Fruit fly (Drosophila melanogaster) whole organism, embryonic: ENCODE results near the gene CG42699.

Experiments
- Abd-B ChIP-seq: fragments of 200-800 bp; sonication (Bioruptor generic); optimal IDR thresholded peaks from 2 replicates; lab custom pipeline; 2018; ENCODE audit warnings: missing biosample characterization, mild to moderate bottlenecking, missing genetic modification characterization, moderate library complexity
- Atf6 ChIP-seq: fragments of 200-800 bp; sonication (Bioruptor generic); IDR thresholded peaks from 2 replicates; pipeline ENCODE4 v1.3.6; 2022; ENCODE audit warnings: missing biosample characterization, missing genetic modification characterization
- CG11247 ChIP-seq: fragments of 200-800 bp; sonication (Bioruptor generic); IDR thresholded peaks from 2 replicates; pipeline ENCODE4 v1.3.6; 2022; ENCODE audit warnings: missing biosample characterization, missing genetic modification characterization
- CG12391 ChIP-seq: fragments of 200-800 bp; sonication (Bioruptor generic); optimal IDR thresholded peaks from 3 replicates; lab custom pipeline; 2018; ENCODE audit warnings: missing biosample characterization, mild to moderate bottlenecking, missing genetic modification characterization, moderate library complexity
- CG12942 ChIP-seq: fragments of 200-800 bp; sonication (Bioruptor generic); optimal IDR thresholded peaks from 3 replicates; lab custom pipeline; 2016; ENCODE audit warnings: missing biosample characterization, missing genetic modification characterization
- CG13894 ChIP-seq: fragments of 200-800 bp; sonication (Bioruptor generic); optimal IDR thresholded peaks from 3 replicates; lab custom pipeline; 2018; ENCODE audit warnings: missing biosample characterization, mild to moderate bottlenecking, missing genetic modification characterization, moderate library complexity
- CG17359 ChIP-seq: fragments of 200-800 bp; sonication (Bioruptor generic); optimal IDR thresholded peaks from 3 replicates; lab custom pipeline; 2018; ENCODE audit warnings: missing biosample characterization, mild to moderate bottlenecking, missing genetic modification characterization, moderate library complexity
- CG17612 ChIP-seq: fragments of 200-800 bp; sonication (Bioruptor generic); IDR thresholded peaks from 2 replicates; pipeline ENCODE4 v1.3.6; 2022; ENCODE audit warnings: missing biosample characterization, missing genetic modification characterization
- CG2875 ChIP-seq: fragments of 200-800 bp; sonication (Bioruptor generic); optimal IDR thresholded peaks from 2 replicates; lab custom pipeline; 2017; ENCODE audit warnings: missing biosample characterization, mild to moderate bottlenecking, missing genetic modification characterization, missing genetic modification reagents
- CG31441 ChIP-seq: fragments of 200-800 bp; sonication (Bioruptor generic); IDR thresholded peaks from 2 replicates; pipeline ENCODE4 v1.3.6; 2022; ENCODE audit warnings: missing biosample characterization, missing genetic modification characterization
- CG3407 ChIP-seq: fragments of 200-800 bp; sonication (Bioruptor generic); optimal IDR thresholded peaks from 2 replicates; lab custom pipeline; 2018; ENCODE audit warnings: missing biosample characterization, mild to moderate bottlenecking, missing genetic modification characterization
- CG34376 ChIP-seq: fragments of 200-800 bp; sonication (Bioruptor generic); optimal IDR thresholded peaks from 2 replicates; lab custom pipeline; 2018; ENCODE audit warnings: missing biosample characterization, mild to moderate bottlenecking, missing genetic modification characterization
- CG4328 ChIP-seq: fragments of 200-800 bp; sonication (Bioruptor generic); optimal IDR thresholded peaks from 3 replicates; lab custom pipeline; 2017; ENCODE audit warnings: missing biosample characterization, missing genetic modification reagents, missing genetic modification characterization
- CG7357 ChIP-seq: fragments of 200-800 bp; sonication (Bioruptor generic); IDR thresholded peaks from 3 replicates; pipeline ENCODE4 v1.3.6; 2022; ENCODE audit warnings: missing biosample characterization, missing genetic modification characterization
- CG7786 ChIP-seq: fragments of 200-800 bp; sonication (Bioruptor generic); optimal IDR thresholded peaks from 2 replicates; lab custom pipeline; 2016; ENCODE audit warnings: missing biosample characterization, missing genetic modification characterization
- CG8290 ChIP-seq, 3 experiments: fragments of 200-800 bp; sonication (Bioruptor generic); optimal IDR thresholded peaks; 2 replicates each; lab custom pipeline; 2016 to 2019; ENCODE audit warnings: missing biosample characterization in 3 of 3, missing genetic modification characterization in 3 of 3, mild to moderate bottlenecking in 2 of 3, moderate library complexity in 1 of 3
- CG8359 ChIP-seq: fragments of 200-800 bp; sonication (Bioruptor generic); optimal IDR thresholded peaks from 2 replicates; lab custom pipeline; 2017; ENCODE audit warnings: missing biosample characterization, mild to moderate bottlenecking, missing genetic modification characterization, borderline replicate concordance
- CG9437 ChIP-seq: fragments of 200-800 bp; sonication (Bioruptor generic); optimal IDR thresholded peaks from 2 replicates; lab custom pipeline; 2018; ENCODE audit warnings: missing biosample characterization, mild to moderate bottlenecking, missing genetic modification characterization
- CHES-1-like ChIP-seq: fragments of 200-800 bp; sonication (Bioruptor generic); optimal IDR thresholded peaks from 2 replicates; lab custom pipeline; 2016; ENCODE audit warnings: missing biosample characterization, missing genetic modification characterization
- Dfd ChIP-seq, 2 experiments: fragments of >200 bp; optimal IDR thresholded peaks; 2 replicates each; lab custom pipeline; 2017; ENCODE audit warnings: missing biosample characterization in 2 of 2, missing genetic modification characterization in 2 of 2
- Doc2 ChIP-seq: fragments of 200-800 bp; sonication (Bioruptor generic); IDR thresholded peaks from 2 replicates; pipeline ENCODE4 v1.3.6; 2022; ENCODE audit warnings: missing biosample characterization, missing genetic modification characterization
- HLH54F ChIP-seq: fragments of 200-800 bp; sonication (Bioruptor generic); optimal IDR thresholded peaks from 3 replicates; lab custom pipeline; 2016; ENCODE audit warnings: missing biosample characterization, missing genetic modification characterization
- Hsf ChIP-seq: fragments of 200-800 bp; sonication (Bioruptor generic); optimal IDR thresholded peaks from 3 replicates; lab custom pipeline; 2016; ENCODE audit warnings: missing biosample characterization, missing genetic modification characterization
- Mrtf ChIP-seq: fragments of 200-800 bp; sonication (Bioruptor generic); IDR thresholded peaks from 3 replicates; pipeline ENCODE4 v1.3.6; 2022; ENCODE audit warnings: missing biosample characterization, missing genetic modification characterization
- NK7.1 ChIP-seq: fragments of 200-800 bp; sonication (Bioruptor generic); optimal IDR thresholded peaks from 3 replicates; lab custom pipeline; 2016; ENCODE audit warnings: missing biosample characterization, missing genetic modification characterization
- Nf-YB ChIP-seq: fragments of 200-800 bp; sonication (Bioruptor generic); optimal IDR thresholded peaks from 3 replicates; lab custom pipeline; 2019; ENCODE audit warnings: missing biosample characterization, mild to moderate bottlenecking, missing genetic modification characterization, moderate library complexity
- Oaz ChIP-seq: fragments of 200-800 bp; sonication (Bioruptor generic); IDR thresholded peaks from 2 replicates; pipeline ENCODE4 v1.3.6; 2022; ENCODE audit warnings: missing biosample characterization, missing genetic modification characterization
- Oli ChIP-seq: fragments of 200-800 bp; sonication (Bioruptor generic); optimal IDR thresholded peaks from 2 replicates; lab custom pipeline; 2018; ENCODE audit warnings: missing biosample characterization, mild to moderate bottlenecking, missing genetic modification characterization, moderate library complexity
- Taf1 ChIP-seq: fragments of 200-800 bp; sonication (Bioruptor generic); IDR thresholded peaks from 2 replicates; pipeline ENCODE4 v1.3.6; 2022; ENCODE audit warnings: missing biosample characterization, missing genetic modification characterization
- Vsx1 ChIP-seq: fragments of 200-800 bp; sonication (Bioruptor generic); optimal IDR thresholded peaks from 2 replicates; lab custom pipeline; 2017; ENCODE audit warnings: missing biosample characterization, mild to moderate bottlenecking, missing genetic modification characterization, missing genetic modification reagents
- ara ChIP-seq: fragments of 200-800 bp; sonication (Bioruptor generic); IDR thresholded peaks from 2 replicates; pipeline ENCODE4 v1.3.6; 2022; ENCODE audit warnings: missing biosample characterization, missing genetic modification characterization
- croc ChIP-seq: fragments of 200-800 bp; sonication (Bioruptor generic); conservative IDR thresholded peaks from 3 replicates; pipeline ENCODE4 v1.3.6; 2022; ENCODE audit warnings: missing biosample characterization, missing genetic modification characterization
- crol ChIP-seq: fragments of 200-800 bp; sonication (Bioruptor generic); IDR thresholded peaks from 2 replicates; pipeline ENCODE4 v1.3.6; 2022; ENCODE audit warnings: missing biosample characterization, missing genetic modification characterization
- crp ChIP-seq, 2 experiments: fragments of 200-800 bp; sonication (Bioruptor generic); optimal IDR thresholded peaks; 2 replicates in 1 of 2; 3 replicates in 1 of 2; lab custom pipeline; 2017; ENCODE audit warnings: missing biosample characterization in 2 of 2, missing genetic modification characterization in 2 of 2, mild to moderate bottlenecking in 1 of 2, moderate library complexity in 1 of 2
- disco-r ChIP-seq: fragments of 200-800 bp; sonication (Bioruptor generic); optimal IDR thresholded peaks from 2 replicates; lab custom pipeline; 2016; ENCODE audit warnings: missing biosample characterization, missing genetic modification characterization
- eve ChIP-seq, 2 experiments: fragments of >200 bp; optimal IDR thresholded peaks; 2 replicates each; lab custom pipeline; 2017; ENCODE audit warnings: missing biosample characterization in 2 of 2, missing genetic modification characterization in 2 of 2
- ewg ChIP-seq: fragments of 200-800 bp; sonication (Bioruptor generic); optimal IDR thresholded peaks from 3 replicates; lab custom pipeline; 2017; ENCODE audit warnings: mild to moderate bottlenecking, missing biosample characterization, missing genetic modification reagents, missing genetic modification characterization
- ind ChIP-seq: fragments of 200-800 bp; sonication (Bioruptor generic); optimal IDR thresholded peaks from 3 replicates; lab custom pipeline; 2016; ENCODE audit warnings: missing biosample characterization, missing genetic modification characterization
- kah ChIP-seq: fragments of 200-800 bp; sonication (Bioruptor generic); optimal IDR thresholded peaks from 2 replicates; lab custom pipeline; 2018; ENCODE audit warnings: missing biosample characterization, mild to moderate bottlenecking, missing genetic modification characterization
- kay ChIP-seq: fragments of 200-800 bp; sonication (Bioruptor generic); optimal IDR thresholded peaks from 2 replicates; lab custom pipeline; 2016; ENCODE audit warnings: missing biosample characterization, missing genetic modification characterization
- nau ChIP-seq: fragments of 200-800 bp; sonication (Bioruptor generic); optimal IDR thresholded peaks from 3 replicates; lab custom pipeline; 2017; ENCODE audit warnings: missing biosample characterization, mild to moderate bottlenecking, missing genetic modification characterization, missing genetic modification reagents
- nerfin-2 ChIP-seq: fragments of 200-800 bp; sonication (Bioruptor generic); IDR thresholded peaks from 2 replicates; pipeline ENCODE4 v1.3.6; 2022; ENCODE audit warnings: missing biosample characterization, missing genetic modification characterization; ENCODE audit not compliant: partially characterized antibody
- pb ChIP-seq: fragments of 200-800 bp; sonication (Bioruptor generic); optimal IDR thresholded peaks from 3 replicates; lab custom pipeline; 2016; ENCODE audit warnings: missing biosample characterization, missing genetic modification characterization
- rib ChIP-seq: fragments of 200-800 bp; sonication (Bioruptor generic); IDR thresholded peaks from 2 replicates; pipeline ENCODE4 v1.3.6; 2022; ENCODE audit warnings: missing biosample characterization, missing genetic modification characterization
- ro ChIP-seq: fragments of 200-800 bp; sonication (Bioruptor generic); IDR thresholded peaks from 2 replicates; pipeline ENCODE4 v1.3.6; 2022; ENCODE audit warnings: missing biosample characterization, missing genetic modification characterization
- stwl ChIP-seq: fragments of 200-800 bp; sonication (Bioruptor generic); optimal IDR thresholded peaks from 3 replicates; lab custom pipeline; 2018; ENCODE audit warnings: missing biosample characterization, mild to moderate bottlenecking, missing genetic modification characterization, moderate library complexity
- tx ChIP-seq: fragments of 200-800 bp; sonication (Bioruptor generic); optimal IDR thresholded peaks from 2 replicates; lab custom pipeline; 2016; ENCODE audit warnings: missing biosample characterization, missing genetic modification characterization
- unc-4 ChIP-seq: fragments of 200-800 bp; sonication (Bioruptor generic); IDR thresholded peaks from 2 replicates; pipeline ENCODE4 v1.3.6; 2022; ENCODE audit warnings: missing biosample characterization, missing genetic modification characterization; ENCODE audit not compliant: partially characterized antibody

The CG42699 gene

DNA sequence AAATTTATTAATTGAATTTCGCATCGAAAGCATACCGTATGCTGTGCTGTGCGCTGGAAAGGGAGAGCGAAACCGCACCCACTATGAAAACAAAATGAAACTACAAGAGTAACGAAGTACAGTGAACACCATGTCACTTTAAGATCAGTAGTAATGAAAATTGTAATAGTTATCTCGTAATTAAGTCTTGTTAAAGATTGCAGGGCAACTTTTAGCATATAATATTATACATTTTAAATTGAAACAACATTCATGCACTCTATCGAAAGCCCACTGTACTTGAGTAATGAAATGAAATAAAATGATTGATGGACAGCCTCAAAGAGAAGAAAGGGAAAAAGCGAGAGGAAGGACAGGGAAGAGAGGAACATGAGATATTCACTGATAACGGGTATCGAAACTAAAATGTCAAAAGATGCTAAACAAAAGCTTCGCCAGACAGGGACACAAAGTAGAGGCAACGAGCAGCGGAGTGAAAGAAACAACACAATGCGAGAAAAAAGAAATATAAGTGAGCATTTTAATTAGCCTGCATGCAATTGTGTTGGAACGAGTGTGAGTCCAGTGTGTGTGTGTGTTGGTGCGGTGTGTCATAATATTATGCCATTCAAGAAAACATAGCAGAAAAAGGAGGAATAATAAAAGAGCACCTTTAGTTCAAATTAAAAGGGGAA, 28.9 kb upstream of the CG42699 start (continued):
- TF ChIP-seq ewg (GFP tag; lab: Kevin White, UChicago) = peak; percentile 47
- no peak for TF ChIP-seq Doc2 (GFP tag; lab: Robert Waterston, UW)
- 0 out of 2 replicates have a peak, but pooled peaks have one; percentile 19 for TF ChIP-seq Oaz (GFP tag; lab: Robert Waterston, UW)
- TF ChIP-seq CG7357 (GFP tag; lab: Robert Waterston, UW) = peak; percentile 61; the same call in 1 of the 3 replicates
- TF ChIP-seq CG4328 (GFP tag; lab: Kevin White, UChicago) = no peak
- no peak for TF ChIP-seq eve (GFP tag; optimal IDR thresholded peaks at IDR 0.05; lab: Kevin White, UChicago)
- TF ChIP-seq CG8290 (GFP tag; optimal IDR thresholded peaks at IDR 0.05; lab: Kevin White, UChicago) = peak; percentile 3
- peak in 1 of 2 experiments; percentile 85 for TF ChIP-seq CG8290 (tag; optimal IDR thresholded peaks at IDR 0.05; lab: Kevin White, UChicago)
- TF ChIP-seq ind = peak; percentile 77
- TF ChIP-seq disco-r (GFP tag; lab: Kevin White, UChicago) = no peak
- TF ChIP-seq ara = peak; percentile 77
- peak; percentile 21 for TF ChIP-seq CG8359 (GFP tag; lab: Kevin White, UChicago)
- 0 out of 2 replicates have a peak, but pooled peaks have one; percentile 14 for TF ChIP-seq Taf1 (GFP tag; lab: Robert Waterston, UW)
- TF ChIP-seq kay (GFP tag; lab: Kevin White, UChicago) = peak; percentile 33
- peak; percentile 80 for TF ChIP-seq CG12391 (tag; lab: Kevin White, UChicago)
- TF ChIP-seq CG13894 (tag; lab: Kevin White, UChicago) = peak; percentile 23
- TF ChIP-seq crp (GFP tag; optimal IDR thresholded peaks at IDR 0.05; lab: Kevin White, UChicago) = no peak
- peak; percentile 82 for TF ChIP-seq CG17359
- TF ChIP-seq Dfd (GFP tag; optimal IDR thresholded peaks at IDR 0.05; lab: Kevin White, UChicago) = no peak
- TF ChIP-seq CG17612 (GFP tag; lab: Robert Waterston, UW) = peak; percentile 15; the same call in 1 of the 2 replicates
- 0 out of 2 replicates have a peak, but pooled peaks have one; percentile 13 for TF ChIP-seq ro
- peak; percentile 65 for TF ChIP-seq Atf6
- peak; percentile 65 for TF ChIP-seq croc (GFP tag; lab: Robert Waterston, UW)
- peak; percentile 37 for TF ChIP-seq CHES-1-like
- TF ChIP-seq Vsx1 (GFP tag; lab: Kevin White, UChicago) = peak; percentile 25
- peak; percentile 31 for TF ChIP-seq nau
- peak; percentile 76 for TF ChIP-seq CG11247 (GFP tag; lab: Robert Waterston, UW)
- peak; percentile 79 for TF ChIP-seq Hsf (GFP tag; lab: Kevin White, UChicago)
- TF ChIP-seq CG31441 (GFP tag; lab: Robert Waterston, UW) = peak; percentile 78
- TF ChIP-seq CG34376 (GFP tag; lab: Kevin White, UChicago) = no peak
- peak; percentile 50 for TF ChIP-seq CG3407 (GFP tag; lab: Kevin White, UChicago)
- no peak for TF ChIP-seq pb
- no peak for TF ChIP-seq nerfin-2 (GFP tag; lab: Robert Waterston, UW)
- peak; percentile 46 for TF ChIP-seq CG9437 (GFP tag; lab: Kevin White, UChicago)
- TF ChIP-seq Oli (tag; lab: Kevin White, UChicago) = peak; percentile 86
- peak; percentile 71; the same call in 2 of the 3 replicates for TF ChIP-seq Mrtf
- peak; percentile 29; the same call in 1 of the 2 replicates for TF ChIP-seq crol (GFP tag; lab: Robert Waterston, UW)
- TF ChIP-seq unc-4 = no peak
- TF ChIP-seq CG7786 (GFP tag; lab: Kevin White, UChicago) = peak; percentile 24
- peak; percentile 75 for TF ChIP-seq Abd-B
- TF ChIP-seq NK7.1 (GFP tag; lab: Kevin White, UChicago) = peak; percentile 31
- peak; percentile 40 for TF ChIP-seq HLH54F
- 0 out of 2 replicates have a peak, but pooled peaks have one; percentile 47 for TF ChIP-seq rib (GFP tag; lab: Robert Waterston, UW)
- peak; percentile 55 for TF ChIP-seq CG12942 (GFP tag; lab: Kevin White, UChicago)
- no peak for TF ChIP-seq stwl (tag; lab: Kevin White, UChicago)
- TF ChIP-seq tx (GFP tag; lab: Kevin White, UChicago) = peak; percentile 7
- peak; percentile 50 for TF ChIP-seq Nf-YB (GFP tag; lab: Kevin White, UChicago)
- TF ChIP-seq kah = peak; percentile 43
- TF ChIP-seq CG2875 (GFP tag; lab: Kevin White, UChicago) = peak; percentile 51
